Worm (Caenorhabditis elegans) whole organism, L4 larva: ENCODE measurements around the gene btb-20.

Source experiments
- F37D6.2 ChIP-seq: sonication (generic microtip); optimal IDR thresholded peaks from 2 replicates; lab custom pipeline; 2016; ENCODE audit warnings: mild to moderate bottlenecking, missing genetic modification characterization, missing compliant biosample characterization
- T26A8.4 ChIP-seq: fragments of 200-800 bp; sonication (Bioruptor generic); IDR thresholded peaks from 2 replicates; pipeline ENCODE4 v1.3.6; 2022; ENCODE audit warnings: missing genetic modification characterization, missing compliant biosample characterization
- Y105C5A.15 ChIP-seq: fragments of 200-800 bp; sonication (Bioruptor generic); IDR thresholded peaks from 2 replicates; pipeline ENCODE4 v1.3.6; 2022; ENCODE audit warnings: missing genetic modification characterization, missing compliant biosample characterization
- Y48G9A.11 ChIP-seq: fragments of 200-800 bp; sonication (Bioruptor generic); IDR thresholded peaks from 2 replicates; pipeline ENCODE4 v1.3.6; 2022; ENCODE audit warnings: missing genetic modification reagents, missing genetic modification characterization, missing compliant biosample characterization
- Y75B8A.6 ChIP-seq: fragments of 200-800 bp; sonication (Bioruptor generic); IDR thresholded peaks from 2 replicates; pipeline ENCODE4 v1.3.6; 2022; ENCODE audit warnings: missing genetic modification reagents, missing genetic modification characterization, missing compliant biosample characterization
- ZK337.2 ChIP-seq: fragments of 200-800 bp; sonication (Bioruptor generic); IDR thresholded peaks from 2 replicates; pipeline ENCODE4 v1.3.6; 2022; ENCODE audit warnings: missing genetic modification reagents, missing genetic modification characterization, missing compliant biosample characterization
- ZK546.5 ChIP-seq, 2 experiments: sonication (generic microtip); optimal IDR thresholded peaks; 2 replicates each; lab custom pipeline; 2017; ENCODE audit warnings: missing biosample characterization in 2 of 2, missing genetic modification characterization in 2 of 2
- aha-1 ChIP-seq: fragments of 150-350 bp; peaks from one replicate; lab custom pipeline; 2014; ENCODE audit warnings: missing biosample characterization, missing genetic modification characterization
- arid-1 ChIP-seq: fragments of 200-800 bp; sonication (Bioruptor generic); conservative IDR thresholded peaks from 2 replicates; pipeline ENCODE4 v1.3.6; 2022; ENCODE audit warnings: missing genetic modification reagents, missing genetic modification characterization, missing compliant biosample characterization
- ceh-32 ChIP-seq: sonication (generic microtip); optimal IDR thresholded peaks from 2 replicates; lab custom pipeline; 2016; ENCODE audit warnings: mild to moderate bottlenecking, missing genetic modification characterization, missing compliant biosample characterization; ENCODE audit not compliant: poor library complexity
- ceh-44 ChIP-seq: fragments of 200-800 bp; sonication (Bioruptor generic); IDR thresholded peaks from 2 replicates; pipeline ENCODE4 v1.3.6; 2022; ENCODE audit warnings: missing genetic modification reagents, missing genetic modification characterization, missing compliant biosample characterization
- ctbp-1 ChIP-seq: fragments of 200-800 bp; sonication (Bioruptor generic); IDR thresholded peaks from 2 replicates; pipeline ENCODE4 v1.3.6; 2022; ENCODE audit warnings: missing genetic modification reagents, missing genetic modification characterization, missing compliant biosample characterization
- daf-16 ChIP-seq, 3 experiments: sonication (generic microtip); optimal IDR thresholded peaks; 2 replicates each; lab custom pipeline; 2016 to 2017; ENCODE audit warnings: missing genetic modification characterization in 3 of 3, missing genetic modification reagents in 3 of 3, mild to moderate bottlenecking in 2 of 3, missing compliant biosample characterization in 2 of 3, missing biosample characterization in 1 of 3, moderate library complexity in 1 of 3
- daf-19 ChIP-seq: fragments of 200-800 bp; sonication (Bioruptor generic); conservative IDR thresholded peaks from 2 replicates; pipeline ENCODE4 v1.3.6; 2022; ENCODE audit warnings: missing genetic modification characterization, missing compliant biosample characterization
- egl-27 ChIP-seq: sonication (generic microtip); optimal IDR thresholded peaks from 3 replicates; lab custom pipeline; 2017; ENCODE audit warnings: missing biosample characterization, missing genetic modification reagents, missing genetic modification characterization
- gei-8 ChIP-seq: fragments of 200-800 bp; sonication (Bioruptor generic); optimal IDR thresholded peaks from 2 replicates; lab custom pipeline; 2018; ENCODE audit warnings: mild to moderate bottlenecking, missing genetic modification characterization, missing compliant biosample characterization
- hlh-11 ChIP-seq: fragments of 200-800 bp; sonication (Bioruptor generic); optimal IDR thresholded peaks from 2 replicates; lab custom pipeline; 2018; ENCODE audit warnings: mild to moderate bottlenecking, missing genetic modification characterization, missing compliant biosample characterization
- jun-1 ChIP-seq: fragments of 150-350 bp; optimal IDR thresholded peaks from 2 replicates; lab custom pipeline; 2014; ENCODE audit warnings: missing biosample characterization, missing genetic modification reagents, missing genetic modification characterization
- lim-7 ChIP-seq: fragments of 200-800 bp; sonication (Bioruptor generic); IDR thresholded peaks from 2 replicates; pipeline ENCODE4 v1.3.6; 2022; ENCODE audit warnings: missing genetic modification characterization, missing compliant biosample characterization
- lin-1 ChIP-seq: fragments of 200-800 bp; sonication (Bioruptor generic); IDR thresholded peaks from 2 replicates; pipeline ENCODE4 v1.3.6; 2022; ENCODE audit warnings: missing genetic modification reagents, missing genetic modification characterization, missing compliant biosample characterization
- lin-13 ChIP-seq: fragments of 150-350 bp; optimal IDR thresholded peaks from 2 replicates; lab custom pipeline; 2014; ENCODE audit warnings: missing biosample characterization, missing genetic modification reagents, missing genetic modification characterization
- lin-29 ChIP-seq: fragments of 200-800 bp; sonication (Bioruptor generic); IDR thresholded peaks from 2 replicates; pipeline ENCODE4 v1.3.6; 2022; ENCODE audit warnings: missing genetic modification reagents, missing genetic modification characterization, missing compliant biosample characterization
- lir-3 ChIP-seq: sonication (generic microtip); optimal IDR thresholded peaks from 2 replicates; lab custom pipeline; 2016; ENCODE audit warnings: mild to moderate bottlenecking, missing genetic modification characterization, missing compliant biosample characterization
- madf-5 ChIP-seq, 2 experiments: fragments of 200-800 bp; sonication (Bioruptor generic); IDR thresholded peaks; 2 replicates each; pipeline ENCODE4 v1.3.6; 2022; ENCODE audit warnings: missing compliant biosample characterization in 2 of 2, missing genetic modification characterization in 2 of 2
- mdl-1 ChIP-seq, 2 experiments: fragments of 150-350 bp in 1 of 2; sonication (generic microtip) in 1 of 2; optimal IDR thresholded peaks; 2 replicates each; lab custom pipeline; 2014 to 2017; ENCODE audit warnings: missing biosample characterization in 2 of 2, missing genetic modification characterization in 2 of 2
- mep-1 ChIP-seq: fragments of 150-350 bp; sonication (generic microtip); optimal IDR thresholded peaks from 3 replicates; lab custom pipeline; 2014; ENCODE audit warnings: missing biosample characterization, missing genetic modification characterization
- nhr-10 ChIP-seq: fragments of 150-350 bp; optimal IDR thresholded peaks from 2 replicates; lab custom pipeline; 2014; ENCODE audit warnings: missing biosample characterization, missing genetic modification characterization
- nhr-11 ChIP-seq: fragments of 150-350 bp; optimal IDR thresholded peaks from 2 replicates; lab custom pipeline; 2014; ENCODE audit warnings: missing biosample characterization, missing genetic modification characterization
- nhr-28 ChIP-seq: fragments of 150-350 bp; optimal IDR thresholded peaks from 2 replicates; lab custom pipeline; 2014; ENCODE audit warnings: missing biosample characterization, missing genetic modification characterization
- nhr-77 ChIP-seq: fragments of 150-350 bp; optimal IDR thresholded peaks from 2 replicates; lab custom pipeline; 2014; ENCODE audit warnings: missing biosample characterization, missing genetic modification characterization
- php-3 ChIP-seq: fragments of 200-800 bp; sonication (Bioruptor generic); IDR thresholded peaks from 2 replicates; pipeline ENCODE4 v1.3.6; 2022; ENCODE audit warnings: missing genetic modification reagents, missing genetic modification characterization, missing compliant biosample characterization
- pqm-1 ChIP-seq: sonication (generic microtip); optimal IDR thresholded peaks from 2 replicates; lab custom pipeline; 2017; ENCODE audit warnings: missing biosample characterization, missing genetic modification characterization
- rbr-2 ChIP-seq: sonication (generic microtip); optimal IDR thresholded peaks from 2 replicates; lab custom pipeline; 2016; ENCODE audit warnings: missing genotype, missing genetic modification characterization, missing compliant biosample characterization
- set-16 ChIP-seq: fragments of 200-800 bp; sonication (Bioruptor generic); IDR thresholded peaks from 2 replicates; pipeline ENCODE4 v1.3.6; 2022; ENCODE audit warnings: missing genetic modification reagents, missing genetic modification characterization, missing compliant biosample characterization
- snpc-1.2 ChIP-seq: fragments of 200-800 bp; sonication (Bioruptor generic); IDR thresholded peaks from 2 replicates; pipeline ENCODE4 v1.3.6; 2022; ENCODE audit warnings: missing genetic modification reagents, missing genetic modification characterization, missing compliant biosample characterization
- snpc-4 ChIP-seq: fragments of 150-350 bp; optimal IDR thresholded peaks from 2 replicates; lab custom pipeline; 2014; ENCODE audit warnings: missing biosample characterization, missing genetic modification characterization
- spr-3 ChIP-seq: fragments of 200-800 bp; sonication (Bioruptor generic); optimal IDR thresholded peaks from 2 replicates; lab custom pipeline; 2018; ENCODE audit warnings: mild to moderate bottlenecking, missing genetic modification characterization, missing compliant biosample characterization
- vab-7 ChIP-seq: fragments of 200-800 bp; sonication (Bioruptor generic); IDR thresholded peaks from 2 replicates; pipeline ENCODE4 v1.3.6; 2022; ENCODE audit warnings: missing genetic modification reagents, missing genetic modification characterization, missing compliant biosample characterization
- zfp-2 ChIP-seq: sonication (generic microtip); optimal IDR thresholded peaks from 2 replicates; lab custom pipeline; 2016; ENCODE audit warnings: mild to moderate bottlenecking, missing genetic modification characterization, missing compliant biosample characterization
- zfp-3 ChIP-seq: fragments of 200-800 bp; sonication (Bioruptor generic); conservative IDR thresholded peaks from 2 replicates; pipeline ENCODE4 v1.3.6; 2022; ENCODE audit warnings: missing genetic modification reagents, missing genetic modification characterization, missing compliant biosample characterization
- ztf-7 ChIP-seq: fragments of 150-350 bp; optimal IDR thresholded peaks from 2 replicates; lab custom pipeline; 2014; ENCODE audit warnings: missing biosample characterization, missing genetic modification characterization

Gene btb-20

ce11 chrII:14561549-14562115, 38.3 kb upstream of the btb-20 start, which contains the start of gene mog-4 (continued):
- TF ChIP-seq lin-29 (GFP tag; lab: Robert Waterston, UW) (peak; percentile 98), Y75B8A.6 (GFP tag; lab: Robert Waterston, UW) (peak; percentile 100), ctbp-1 (GFP tag; lab: Robert Waterston, UW) (peak; percentile 99), snpc-4 (peak; percentile 32), lir-3 (tag; lab: Kevin White, UChicago) (peak; percentile 61), snpc-1.2 (GFP tag; lab: Robert Waterston, UW) (peak; percentile 91), lim-7 (peak; percentile 82), jun-1 (tag; lab: Kevin White, UChicago) (peak; percentile 40), nhr-28 (tag; lab: Kevin White, UChicago) (peak; percentile 58), nhr-77 (peak; percentile 99), vab-7 (peak; percentile 100), ceh-32 (tag; lab: Kevin White, UChicago) (peak; percentile 57), daf-16 (GFP tag; optimal IDR thresholded peaks at IDR 0.05; lab: Kevin White, UChicago) (peak; percentile 70 to 92), daf-16 (tag; optimal IDR thresholded peaks at IDR 0.05; lab: Kevin White, UChicago) (peak; percentile 76), ZK546.5 (tag; optimal IDR thresholded peaks at IDR 0.05; lab: Kevin White, UChicago) (peak in 1 of 2 experiments; percentile 63), T26A8.4 (peak; percentile 99), zfp-2 (peak; percentile 87), lin-1 (GFP tag; lab: Robert Waterston, UW) (peak; percentile 98), gei-8 (GFP tag; lab: Kevin White, UChicago) (peak; percentile 41), arid-1 (GFP tag; lab: Robert Waterston, UW) (peak; percentile 98), daf-19 (peak; percentile 98), Y48G9A.11 (GFP tag; lab: Robert Waterston, UW) (peak; percentile 98), Y105C5A.15 (GFP tag; lab: Robert Waterston, UW) (peak; percentile 89), ceh-44 (peak; percentile 99), set-16 (GFP tag; lab: Robert Waterston, UW) (peak; percentile 9; the same call in 1 of the 2 replicates), nhr-10 (tag; lab: Kevin White, UChicago) (peak; percentile 62), madf-5 (GFP tag; IDR thresholded peaks at IDR 0.05; lab: Robert Waterston, UW) (peak; percentile 99 to 100), zfp-3 (GFP tag; lab: Robert Waterston, UW) (peak; percentile 100), lin-13 (GFP tag; lab: Kevin White, UChicago) (peak; percentile 62), hlh-11 (peak; percentile 95), pqm-1 (tag; lab: Kevin White, UChicago) (peak; percentile 5), nhr-11 (tag; lab: Kevin White, UChicago) (peak; percentile 79), ZK337.2 (peak; percentile 100), rbr-2 (tag; lab: Kevin White, UChicago) (peak; percentile 98), mdl-1 (tag; optimal IDR thresholded peaks at IDR 0.05; lab: Kevin White, UChicago) (peak in 1 of 2 experiments; percentile 83), F37D6.2 (tag; lab: Kevin White, UChicago) (peak; percentile 92), spr-3 (GFP tag; lab: Kevin White, UChicago) (peak; percentile 84), php-3 (GFP tag; lab: Robert Waterston, UW) (peak; percentile 99)

ce11 chrII:14555019-14555418, 31.7 kb upstream of the btb-20 start:
- TF ChIP-seq egl-27 (tag; lab: Kevin White, UChicago) (no peak), arid-1 (GFP tag; lab: Robert Waterston, UW) (no peak), ztf-7 (tag; lab: Kevin White, UChicago) (no peak), Y48G9A.11 (GFP tag; lab: Robert Waterston, UW) (no peak), ctbp-1 (GFP tag; lab: Robert Waterston, UW) (0 out of 2 replicates have a peak, but pooled peaks have one; percentile 18), mep-1 (tag; lab: Kevin White, UChicago) (no peak), aha-1 (tag; lab: Kevin White, UChicago) (peak; percentile 30)
